Worm (Caenorhabditis elegans): Measurements from ENCODE around the gene glb-25.

- TF ChIP-seq flt-1 (GFP tag; IDR thresholded peaks at IDR 0.05) (no peak), ref-1 (GFP tag; conservative IDR thresholded peaks at IDR 0.05) (no peak), tab-1 (GFP tag; IDR thresholded peaks at IDR 0.05) (no peak), ztf-23 (GFP tag; IDR thresholded peaks at IDR 0.05) (no peak), cog-1 (tag; optimal IDR thresholded peaks at IDR 0.05) (no peak), T22C8.4 (GFP tag; IDR thresholded peaks at IDR 0.05) (no peak), ztf-29 (GFP tag; IDR thresholded peaks at IDR 0.05) (no peak), med-1 (GFP tag; optimal IDR thresholded peaks at IDR 0.05; ENCODE audit: insufficient read depth) (no peak)
These were observed 40.9 kb downstream of the glb-25 start, which contains the start of gene T08B1.4 for ce11 chrV:1978968-1979367.
